Worm (Caenorhabditis elegans) whole organism, L2 larva: Measurements from ENCODE around the gene ugt-11.
A peak's percentile ranks its signal among the peaks of the same experiment; 100 is the strongest.

Source experiments
- C34F6.9 ChIP-seq: fragments of 150-350 bp; optimal IDR thresholded peaks from 2 replicates; lab custom pipeline; 2014; ENCODE audit warnings: missing biosample characterization, missing genetic modification characterization
- F13H6.1 ChIP-seq: sonication (generic microtip); optimal IDR thresholded peaks from 2 replicates; lab custom pipeline; 2016; ENCODE audit warnings: missing genetic modification characterization, missing compliant biosample characterization
- Y55F3AM.14 ChIP-seq: fragments of 200-800 bp; sonication (Bioruptor generic); optimal IDR thresholded peaks from 2 replicates; lab custom pipeline; 2018; ENCODE audit warnings: mild to moderate bottlenecking, missing genetic modification characterization, missing compliant biosample characterization
- alr-1 ChIP-seq: fragments of 150-350 bp; optimal IDR thresholded peaks from 2 replicates; lab custom pipeline; 2014; ENCODE audit warnings: missing biosample characterization, missing genetic modification characterization
- aly-2 ChIP-seq: fragments of 150-350 bp; optimal IDR thresholded peaks from 2 replicates; lab custom pipeline; 2014; ENCODE audit warnings: missing biosample characterization, missing genetic modification characterization
- ama-1 ChIP-seq: fragments of 150-350 bp; optimal IDR thresholded peaks from 2 replicates; lab custom pipeline; 2018; ENCODE audit warnings: inconsistent platforms
- blmp-1 ChIP-seq: sonication (generic microtip); optimal IDR thresholded peaks from 2 replicates; lab custom pipeline; 2017; ENCODE audit warnings: missing genetic modification characterization, mild to moderate bottlenecking, missing compliant biosample characterization, antibody characterized with exemption, moderate library complexity; ENCODE audit not compliant: insufficient read depth
- ceh-16 ChIP-seq: fragments of 150-350 bp; optimal IDR thresholded peaks from 2 replicates; lab custom pipeline; 2014; ENCODE audit warnings: missing biosample characterization, missing genetic modification characterization
- ceh-82 ChIP-seq: fragments of 150-350 bp; optimal IDR thresholded peaks from 2 replicates; lab custom pipeline; 2014; ENCODE audit warnings: missing biosample characterization, missing genetic modification characterization
- crh-2 ChIP-seq: sonication (generic microtip); optimal IDR thresholded peaks from 2 replicates; lab custom pipeline; 2017; ENCODE audit warnings: missing biosample characterization, missing genetic modification characterization
- dmd-4 ChIP-seq: sonication (generic microtip); optimal IDR thresholded peaks from 2 replicates; lab custom pipeline; 2017; ENCODE audit warnings: missing biosample characterization, missing genetic modification characterization
- egl-27 ChIP-seq: sonication (generic microtip); optimal IDR thresholded peaks from 3 replicates; lab custom pipeline; 2017; ENCODE audit warnings: missing biosample characterization, missing genetic modification reagents, missing genetic modification characterization
- elt-1 ChIP-seq: fragments of 150-350 bp; optimal IDR thresholded peaks from 2 replicates; lab custom pipeline; 2014; ENCODE audit warnings: missing biosample characterization, missing genetic modification characterization
- fos-1 ChIP-seq: fragments of 150-350 bp; optimal IDR thresholded peaks from 2 replicates; lab custom pipeline; 2014; ENCODE audit warnings: missing biosample characterization, missing genetic modification characterization
- gmeb-1 ChIP-seq: fragments of 150-350 bp; optimal IDR thresholded peaks from 2 replicates; lab custom pipeline; 2014; ENCODE audit warnings: missing biosample characterization, missing genetic modification characterization
- lsy-2 ChIP-seq, 2 experiments: fragments of 150-350 bp in 1 of 2; sonication (generic microtip) in 1 of 2; optimal IDR thresholded peaks; 2 replicates each; lab custom pipeline; 2014 to 2017; ENCODE audit warnings: missing biosample characterization in 2 of 2, missing genetic modification characterization in 2 of 2
- mab-5 ChIP-seq: fragments of 150-350 bp; optimal IDR thresholded peaks from 2 replicates; lab custom pipeline; 2014; ENCODE audit warnings: missing biosample characterization, missing genetic modification characterization
- mdl-1 ChIP-seq, 2 experiments: fragments of 150-350 bp in 1 of 2; sonication (generic microtip) in 1 of 2; optimal IDR thresholded peaks; 2 replicates each; lab custom pipeline; 2017; ENCODE audit warnings: missing biosample characterization in 2 of 2, missing genetic modification characterization in 2 of 2
- nhr-10 ChIP-seq: sonication (generic microtip); optimal IDR thresholded peaks from 2 replicates; lab custom pipeline; 2017; ENCODE audit warnings: missing biosample characterization, missing genetic modification characterization
- nhr-12 ChIP-seq: fragments of 150-350 bp; optimal IDR thresholded peaks from 2 replicates; lab custom pipeline; 2014; ENCODE audit warnings: missing biosample characterization, missing genetic modification characterization
- nhr-129 ChIP-seq: fragments of 150-350 bp; optimal IDR thresholded peaks from 2 replicates; lab custom pipeline; 2014; ENCODE audit warnings: missing biosample characterization, missing genetic modification characterization
- nhr-21 ChIP-seq: fragments of 150-350 bp; optimal IDR thresholded peaks from 2 replicates; lab custom pipeline; 2014; ENCODE audit warnings: missing biosample characterization, missing genetic modification characterization
- nhr-237 ChIP-seq: fragments of 150-350 bp; optimal IDR thresholded peaks from 2 replicates; lab custom pipeline; 2014; ENCODE audit warnings: missing biosample characterization, missing genetic modification characterization
- nhr-25 ChIP-seq: fragments of 150-350 bp; sonication (generic microtip); optimal IDR thresholded peaks from 3 replicates; lab custom pipeline; 2014; ENCODE audit warnings: missing biosample characterization, missing genetic modification characterization
- nhr-6 ChIP-seq: fragments of 150-350 bp; optimal IDR thresholded peaks from 2 replicates; lab custom pipeline; 2014; ENCODE audit warnings: missing biosample characterization, missing genetic modification characterization
- nhr-77 ChIP-seq: fragments of 150-350 bp; optimal IDR thresholded peaks from 2 replicates; lab custom pipeline; 2014; ENCODE audit warnings: missing biosample characterization, missing genetic modification characterization
- peb-1 ChIP-seq: fragments of 150-350 bp; optimal IDR thresholded peaks from 2 replicates; lab custom pipeline; 2014; ENCODE audit warnings: missing biosample characterization, missing genetic modification characterization
- skn-1 ChIP-seq: sonication (generic microtip); optimal IDR thresholded peaks from 2 replicates; lab custom pipeline; 2017; ENCODE audit warnings: missing biosample characterization, missing genetic modification characterization
- sma-3 ChIP-seq: sonication (generic microtip); optimal IDR thresholded peaks from 2 replicates; lab custom pipeline; 2016; ENCODE audit warnings: missing genetic modification reagents, missing genetic modification characterization, missing compliant biosample characterization
- sma-9 ChIP-seq, 2 experiments: fragments of 150-350 bp in 1 of 2; sonication (generic microtip) in 1 of 2; optimal IDR thresholded peaks; 2 replicates each; lab custom pipeline; 2014 to 2016; ENCODE audit warnings: missing genetic modification characterization in 2 of 2, mild to moderate bottlenecking in 1 of 2, missing biosample characterization in 1 of 2, missing compliant biosample characterization in 1 of 2, missing genetic modification reagents in 1 of 2, moderate library complexity in 1 of 2
- snpc-4 ChIP-seq: fragments of 150-350 bp; optimal IDR thresholded peaks from 2 replicates; lab custom pipeline; 2014; ENCODE audit warnings: missing biosample characterization, missing genetic modification characterization
- unc-55 ChIP-seq: fragments of 150-350 bp; sonication (generic microtip); optimal IDR thresholded peaks from 3 replicates; lab custom pipeline; 2014; ENCODE audit warnings: missing biosample characterization, missing genetic modification reagents, missing genetic modification characterization
- zag-1 ChIP-seq: fragments of 150-350 bp; optimal IDR thresholded peaks from 2 replicates; lab custom pipeline; 2014; ENCODE audit warnings: missing biosample characterization, missing genetic modification characterization
- ztf-11 ChIP-seq: sonication (generic microtip); optimal IDR thresholded peaks from 2 replicates; lab custom pipeline; 2017; ENCODE audit warnings: missing biosample characterization, missing genetic modification characterization

Gene ugt-11

ce11 chrV:4890781-4891180 lies 4.1 kb downstream of the ugt-11 start:
- TF ChIP-seq unc-55 (GFP tag; lab: Kevin White, UChicago) (no peak), egl-27 (tag; lab: Kevin White, UChicago) (no peak), sma-9 (GFP tag; optimal IDR thresholded peaks at IDR 0.05; lab: Kevin White, UChicago) (no peak), sma-9 (tag; optimal IDR thresholded peaks at IDR 0.05; lab: Kevin White, UChicago) (no peak), alr-1 (tag; lab: Kevin White, UChicago) (no peak), gmeb-1 (tag; lab: Kevin White, UChicago) (no peak), mdl-1 (tag; optimal IDR thresholded peaks at IDR 0.05; lab: Kevin White, UChicago) (no peak), aly-2 (tag; lab: Kevin White, UChicago) (no peak), crh-2 (tag; lab: Kevin White, UChicago) (no peak), ama-1 (lab: Kevin White, UChicago) (no peak), blmp-1 (tag; lab: Kevin White, UChicago) (no peak), C34F6.9 (tag; lab: Kevin White, UChicago) (no peak), ceh-16 (tag; lab: Kevin White, UChicago) (no peak), zag-1 (no peak), ceh-82 (no peak)
- TF ChIP-seq, all 48 proteins: peak for 0

- TF ChIP-seq Y55F3AM.14 (GFP tag; lab: Kevin White, UChicago) (no peak), fos-1 (tag; lab: Kevin White, UChicago) (no peak), unc-55 (GFP tag; lab: Kevin White, UChicago) (no peak), nhr-12 (tag; lab: Kevin White, UChicago) (no peak), nhr-21 (no peak), peb-1 (tag; lab: Kevin White, UChicago) (no peak), ceh-16 (tag; lab: Kevin White, UChicago) (no peak), nhr-129 (no peak), blmp-1 (tag; lab: Kevin White, UChicago) (no peak), nhr-237 (tag; lab: Kevin White, UChicago) (no peak), snpc-4 (tag; lab: Kevin White, UChicago) (no peak), nhr-6 (tag; lab: Kevin White, UChicago) (no peak), ztf-11 (no peak), ama-1 (lab: Kevin White, UChicago) (no peak), sma-9 (GFP tag; optimal IDR thresholded peaks at IDR 0.05; lab: Kevin White, UChicago) (no peak), sma-9 (tag; optimal IDR thresholded peaks at IDR 0.05; lab: Kevin White, UChicago) (no peak), F13H6.1 (no peak), mab-5 (no peak)
These were observed 4.8 kb downstream of the ugt-11 start, which contains the start of gene T19H12.2 for ce11 chrV:4889976-4890479. Gene T19H12.2 (plus strand): TSS chrV:4890429.

DNA sequence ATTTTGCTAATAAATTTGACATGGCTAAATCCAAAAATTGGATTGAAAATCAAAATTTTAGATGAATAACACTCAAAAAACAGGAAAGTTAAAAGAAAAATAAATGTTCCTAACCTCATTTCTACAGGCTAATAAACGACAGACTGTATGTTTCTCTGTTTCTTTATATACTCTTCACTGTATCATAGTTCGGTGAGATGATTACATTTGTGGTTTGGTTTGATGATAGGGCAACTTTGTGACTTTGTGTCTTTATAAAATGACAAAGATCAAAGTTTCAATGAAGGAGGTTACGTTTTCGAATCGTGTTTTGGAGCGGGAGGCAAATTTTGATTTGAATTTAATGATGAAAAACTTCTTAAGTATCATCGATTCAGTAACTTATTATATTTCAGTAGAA lies 5.4 kb downstream of the ugt-11 start, which contains the start of gene ugt-12:
Gene ugt-12 (minus strand): TSS at position 153 of the 400 bp plus-strand sequence.
- TF ChIP-seq sma-9 (GFP tag; optimal IDR thresholded peaks at IDR 0.05; lab: Kevin White, UChicago) (peak; percentile 82), sma-9 (tag; optimal IDR thresholded peaks at IDR 0.05; lab: Kevin White, UChicago) (no peak), nhr-25 (peak; percentile 3), nhr-129 (peak; percentile 8), fos-1 (tag; lab: Kevin White, UChicago) (peak; percentile 74), crh-2 (tag; lab: Kevin White, UChicago) (peak; percentile 38), zag-1 (no peak), ama-1 (lab: Kevin White, UChicago) (no peak), nhr-77 (no peak), gmeb-1 (tag; lab: Kevin White, UChicago) (peak; percentile 7), Y55F3AM.14 (GFP tag; lab: Kevin White, UChicago) (no peak), nhr-10 (tag; lab: Kevin White, UChicago) (no peak), dmd-4 (tag; lab: Kevin White, UChicago) (no peak), sma-3 (GFP tag; lab: Kevin White, UChicago) (peak; percentile 8)

ce11 chrV:4885372-4885771 lies 9.5 kb downstream of the ugt-11 start, which contains the start of gene T19H12.3:
Gene T19H12.3 (plus strand): TSS chrV:4885672.
- TF ChIP-seq skn-1 (tag; lab: Kevin White, UChicago) (no peak), elt-1 (tag; lab: Kevin White, UChicago) (no peak), lsy-2 (tag; optimal IDR thresholded peaks at IDR 0.05; lab: Kevin White, UChicago) (no peak), egl-27 (tag; lab: Kevin White, UChicago) (no peak), ceh-16 (tag; lab: Kevin White, UChicago) (no peak)
